Fruit fly (Drosophila melanogaster) whole organism, wandering third instar larva: ENCODE results near the gene Chd64.

Experiments
- CG32264 ChIP-seq: fragments of 200-800 bp; sonication (Bioruptor generic); optimal IDR thresholded peaks from 2 replicates; lab custom pipeline; 2016; ENCODE audit warnings: missing biosample characterization, missing genetic modification characterization
- psq ChIP-seq: fragments of 200-800 bp; sonication (Bioruptor generic); optimal IDR thresholded peaks from 3 replicates; lab custom pipeline; 2017; ENCODE audit warnings: missing biosample characterization, mild to moderate bottlenecking, missing genetic modification characterization, moderate library complexity

DNA sequence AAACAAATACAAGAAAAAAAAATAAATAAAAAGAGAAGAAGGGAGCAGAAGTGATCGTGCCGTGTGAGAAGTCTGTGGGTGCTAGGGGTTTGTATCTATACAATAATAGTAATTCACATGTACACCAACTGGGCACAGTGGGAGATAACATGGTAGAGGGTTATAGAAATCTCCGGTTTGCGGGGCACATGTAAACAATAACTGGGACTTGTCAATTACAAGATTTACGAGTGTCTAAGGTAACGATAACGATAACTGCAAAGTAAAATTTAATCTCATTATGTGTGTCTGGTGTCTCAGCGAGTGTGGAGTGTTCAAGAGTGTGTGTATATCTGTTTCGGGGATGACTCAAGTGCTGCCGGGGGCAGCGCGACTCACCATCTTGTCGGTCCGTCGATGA lies 8.6 kb upstream of the Chd64 start:
- TF ChIP-seq CG32264 (GFP tag; lab: Kevin White, UChicago) (no peak), psq (GFP tag; lab: Kevin White, UChicago) (no peak)
